Fruit fly (Drosophila melanogaster): ENCODE results near the gene CG9109.

The CG9109 gene

DNA sequence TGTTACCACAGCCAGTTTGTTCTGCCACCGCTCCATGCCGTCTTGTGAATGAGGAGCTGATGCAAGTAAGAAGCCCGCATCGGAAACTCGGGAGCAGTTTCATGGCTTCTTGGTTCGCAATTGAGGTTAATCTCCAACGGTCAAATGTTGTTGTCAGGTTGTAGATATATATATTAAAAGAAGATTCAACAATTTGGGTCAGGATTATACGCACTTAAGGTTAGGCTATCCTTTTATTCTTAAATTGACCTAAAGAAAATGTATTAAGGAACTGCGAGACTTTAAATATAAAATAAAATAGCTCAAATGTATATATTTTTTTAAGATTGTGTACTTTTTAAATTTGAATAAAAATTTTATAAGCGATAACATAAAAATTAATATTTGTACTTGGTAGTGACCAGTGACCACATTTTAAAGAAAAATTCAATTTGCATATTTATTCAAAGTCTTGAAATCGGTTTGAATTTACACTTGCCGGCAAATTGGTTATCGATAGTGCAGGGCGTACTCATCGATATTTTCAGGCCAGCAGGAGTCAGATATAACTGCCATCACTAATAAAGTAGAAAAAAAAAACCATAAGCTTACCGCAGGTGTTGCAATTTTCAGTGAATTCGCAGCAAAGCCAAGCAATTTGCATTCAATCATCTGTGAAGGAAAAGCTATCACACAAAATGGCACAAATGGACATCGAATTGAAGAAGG lies 34.5 kb upstream of the CG9109 start, which contains the start of the genes CG9150 and Pfdn1:
Gene CG9150 (minus strand): TSS at position 51 of the 708 bp plus-strand sequence.
Gene Pfdn1 (plus strand): TSS at position 536 of the 708 bp plus-strand sequence.
- no peak for TF ChIP-seq CG17801 (GFP tag; optimal IDR thresholded peaks at IDR 0.05; ENCODE audit: partially characterized antibody)

DNA sequence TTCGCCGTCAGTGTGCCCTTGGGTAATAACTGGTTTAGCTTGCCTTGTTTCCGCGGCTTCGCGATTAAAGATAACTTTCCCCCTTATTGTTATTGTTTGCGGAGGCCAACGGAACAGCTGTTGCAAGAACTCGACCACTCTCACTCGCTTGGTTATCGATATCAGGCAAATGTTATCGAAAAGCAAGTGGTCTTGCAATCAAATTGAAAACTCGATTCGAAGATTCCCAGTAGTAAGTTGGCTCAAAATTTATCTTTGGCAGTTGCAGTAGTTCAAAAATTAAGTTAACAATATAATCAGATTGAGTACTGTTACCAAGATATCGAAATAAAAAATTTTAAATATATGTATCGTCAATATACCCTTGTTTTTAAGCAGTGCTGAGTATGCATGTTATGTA lies 31.6 kb upstream of the CG9109 start, which contains the start of the genes Fbw5 and CG9147:
Gene Fbw5 (minus strand): TSS at position 131 of the 400 bp plus-strand sequence.
Gene CG9147 (plus strand): TSS at position 175 of the 400 bp plus-strand sequence.
- peak; percentile 99 for TF ChIP-seq CG17801 (GFP tag; optimal IDR thresholded peaks at IDR 0.05; ENCODE audit: partially characterized antibody)

DNA sequence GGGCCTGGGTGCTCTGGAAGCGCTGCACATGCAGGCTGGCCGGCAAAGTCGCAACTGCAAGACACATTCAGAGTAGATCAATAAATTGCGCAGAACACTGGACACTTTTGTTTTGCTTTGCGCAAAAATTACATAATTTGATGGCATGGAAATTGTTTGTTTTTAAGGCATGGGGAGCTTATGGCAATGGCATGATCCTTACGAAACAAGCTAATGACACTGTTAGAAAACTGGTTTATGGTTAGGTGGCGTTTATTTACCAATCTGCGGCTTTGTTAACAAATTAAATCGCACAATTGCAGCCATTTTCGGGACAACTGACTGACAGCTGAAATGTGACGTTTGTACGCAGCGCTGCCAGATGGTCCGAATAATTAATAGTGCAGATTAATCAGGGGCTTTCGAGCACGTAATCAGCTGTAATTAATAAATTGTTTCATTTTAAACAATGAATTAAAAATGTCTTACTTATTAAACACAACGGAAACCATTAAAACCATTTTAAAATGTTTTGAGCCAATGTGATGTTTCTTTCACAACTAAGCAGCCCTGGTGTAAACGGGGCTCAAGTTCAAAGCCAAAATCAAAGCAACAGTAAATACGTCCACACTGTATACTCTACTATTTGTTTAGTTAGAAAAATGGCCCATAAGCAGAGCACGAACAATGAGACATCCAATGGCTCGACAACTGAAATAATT lies 28.3 kb upstream of the CG9109 start, which contains the start of the genes ND-51 and CG13994:
Gene ND-51 (minus strand): TSS at position 376 of the 701 bp plus-strand sequence.
Gene CG13994 (plus strand): TSS at position 608 of the 701 bp plus-strand sequence.
- TF ChIP-seq CG17801 (GFP tag; optimal IDR thresholded peaks at IDR 0.05; ENCODE audit: partially characterized antibody), result peak; percentile 83

DNA sequence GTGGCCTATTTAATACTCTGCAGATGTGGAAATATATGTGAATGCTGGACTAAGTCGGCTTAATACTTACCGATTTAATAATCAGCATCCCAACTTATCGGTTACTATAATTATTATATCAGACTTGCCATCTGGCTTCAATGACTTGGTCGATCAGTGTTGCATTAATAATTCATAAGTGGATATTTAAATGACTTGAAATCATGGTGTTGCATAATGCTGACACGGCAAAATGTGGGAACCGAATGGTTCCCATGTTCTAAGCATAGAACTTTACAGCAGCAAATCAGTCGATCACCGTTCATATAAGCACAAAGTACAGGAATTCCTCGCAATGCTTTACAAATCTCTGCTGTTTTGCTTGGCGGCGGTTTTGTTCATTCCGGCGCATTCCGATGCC lies 26.0 kb upstream of the CG9109 start, which contains the start of gene CG34180:
Gene CG34180 (plus strand): TSS at position 301 of the 400 bp plus-strand sequence.
- TF ChIP-seq CG17801 (GFP tag; optimal IDR thresholded peaks at IDR 0.05; ENCODE audit: partially characterized antibody), result no peak

DNA sequence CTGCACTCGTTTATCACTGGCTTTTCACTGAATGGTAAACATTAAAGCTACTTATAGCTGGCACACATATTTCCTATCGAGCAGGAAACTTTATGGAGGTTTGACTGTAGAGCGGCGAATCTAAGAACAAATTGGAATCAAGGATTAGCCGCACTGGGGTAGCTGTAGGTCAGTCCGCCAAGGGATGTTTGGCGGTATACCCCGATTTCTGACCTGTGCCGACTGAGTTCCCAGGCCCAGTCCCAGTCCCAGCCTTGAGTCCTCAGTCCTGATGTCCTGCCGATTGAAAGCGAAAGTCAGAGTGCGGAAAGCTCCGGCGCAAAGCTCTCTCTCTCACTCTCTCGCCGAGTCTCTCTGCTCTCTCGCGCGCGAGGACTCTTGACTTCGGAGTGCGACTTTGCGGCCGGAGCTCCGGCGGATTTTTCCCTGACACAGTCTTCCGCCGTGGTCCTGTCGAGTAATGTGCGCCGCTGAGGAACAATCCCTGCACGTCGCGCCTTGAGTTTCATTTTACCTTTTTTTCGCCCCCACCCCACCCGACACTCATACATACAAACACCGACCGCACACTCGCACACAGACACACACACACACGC lies 19.7 kb upstream of the CG9109 start, which contains the start of gene CG13995:
Gene CG13995 (plus strand): TSS at position 429 of the 596 bp plus-strand sequence.
- TF ChIP-seq CG17801 (GFP tag; optimal IDR thresholded peaks at IDR 0.05; ENCODE audit: partially characterized antibody), result no peak

DNA sequence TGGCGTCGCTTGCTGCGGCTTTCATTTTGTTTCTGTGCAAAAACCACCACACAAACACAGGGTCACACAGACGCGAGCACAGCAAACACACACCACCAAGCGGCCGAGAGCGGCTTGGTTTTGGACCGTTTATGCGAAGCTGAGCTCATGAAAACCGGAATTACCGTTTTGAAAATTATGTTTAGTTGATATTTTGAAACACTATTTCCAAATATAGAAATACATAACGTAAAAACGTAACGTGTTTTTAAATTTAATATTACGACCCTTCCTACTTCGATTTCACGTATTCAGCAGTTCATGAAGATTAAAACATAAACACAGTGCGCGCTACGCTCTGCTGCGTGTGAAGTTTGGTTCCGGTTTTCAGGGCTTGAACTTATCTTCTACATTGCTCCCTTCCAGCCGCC lies 17.0 kb upstream of the CG9109 start:
- peak; percentile 96 for TF ChIP-seq CG17801 (GFP tag; optimal IDR thresholded peaks at IDR 0.05; ENCODE audit: partially characterized antibody)

DNA sequence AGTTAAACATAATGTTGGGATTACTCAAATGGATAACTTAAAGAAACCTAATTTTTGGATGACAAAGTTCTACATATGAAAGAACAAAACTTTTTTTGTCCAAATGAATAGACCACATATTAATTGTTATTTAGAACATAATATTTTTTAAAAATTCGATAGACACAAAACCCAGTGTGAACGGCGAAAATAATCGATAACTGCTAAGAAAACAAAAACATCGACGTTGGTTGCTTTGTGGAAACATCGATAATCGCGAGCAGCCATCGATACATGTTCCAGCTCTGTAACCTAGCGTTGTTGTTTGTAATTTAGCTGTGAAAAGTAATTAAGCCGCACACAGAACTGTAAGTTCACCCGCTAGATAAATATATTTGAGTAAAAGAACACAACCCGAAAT lies 16.4 kb upstream of the CG9109 start, which contains the start of gene CG9135:
Gene CG9135 (plus strand): TSS at position 226 of the 400 bp plus-strand sequence.
- no peak for TF ChIP-seq CG17801 (GFP tag; optimal IDR thresholded peaks at IDR 0.05; ENCODE audit: partially characterized antibody)

DNA sequence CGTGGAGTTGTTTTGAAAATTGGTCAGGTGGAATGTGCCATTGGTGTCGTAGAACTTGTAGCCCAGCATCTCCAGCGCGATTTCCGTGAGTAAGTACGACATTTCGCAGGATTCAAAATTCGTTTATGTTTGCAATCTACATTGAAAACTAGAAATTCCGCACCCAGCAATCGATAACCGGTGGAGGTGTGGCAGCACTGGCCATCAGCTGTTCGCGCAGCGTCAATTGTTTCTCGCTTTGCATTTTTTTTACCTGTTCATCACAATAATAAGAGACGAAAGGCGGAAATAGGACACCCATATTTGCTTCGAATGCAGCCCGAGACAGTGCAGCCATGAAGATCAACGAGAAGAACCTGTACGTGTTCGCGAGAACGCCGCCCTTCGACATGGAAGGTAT lies 14.3 kb upstream of the CG9109 start, which contains the start of the genes CG34179 and slmo:
Gene CG34179 (minus strand): TSS at position 165 of the 400 bp plus-strand sequence.
Gene slmo (minus strand): TSS at position 165 of the 400 bp plus-strand sequence.
- no peak for TF ChIP-seq CG17801 (GFP tag; optimal IDR thresholded peaks at IDR 0.05; ENCODE audit: partially characterized antibody)

DNA sequence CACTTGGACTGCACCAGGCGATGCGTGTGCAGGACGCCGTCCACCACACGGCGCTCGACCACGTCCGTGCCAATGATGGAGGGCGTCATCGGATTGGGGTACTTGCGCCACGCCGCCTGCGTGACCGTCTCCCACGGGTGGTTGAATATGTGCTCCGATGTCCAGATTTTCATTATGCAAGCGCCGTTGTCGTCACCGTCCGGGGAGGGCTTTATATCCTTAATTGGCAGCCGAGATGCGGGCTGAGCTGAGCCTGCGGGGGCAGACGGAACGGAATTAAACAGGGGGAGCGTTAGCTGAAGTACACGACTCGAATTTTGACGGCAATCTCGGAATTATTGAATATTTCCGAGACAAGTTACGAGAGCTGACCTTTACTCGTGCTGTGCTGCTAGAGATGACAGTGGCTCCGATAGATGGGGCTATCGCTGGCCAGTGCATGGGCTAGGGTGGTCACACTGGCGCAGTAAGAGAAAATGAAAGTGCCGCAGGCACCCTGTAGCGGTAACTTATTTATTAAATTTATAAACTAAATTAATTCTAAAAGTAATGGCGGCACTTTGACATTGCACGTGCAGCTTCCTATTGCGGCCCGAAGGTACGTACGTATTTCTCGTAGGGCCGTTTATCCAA lies 13.4 kb upstream of the CG9109 start, which contains the start of gene IPIP:
Gene IPIP (plus strand): TSS at position 475 of the 633 bp plus-strand sequence.
- TF ChIP-seq CG17801 (GFP tag; optimal IDR thresholded peaks at IDR 0.05; ENCODE audit: partially characterized antibody), result peak; percentile 75

DNA sequence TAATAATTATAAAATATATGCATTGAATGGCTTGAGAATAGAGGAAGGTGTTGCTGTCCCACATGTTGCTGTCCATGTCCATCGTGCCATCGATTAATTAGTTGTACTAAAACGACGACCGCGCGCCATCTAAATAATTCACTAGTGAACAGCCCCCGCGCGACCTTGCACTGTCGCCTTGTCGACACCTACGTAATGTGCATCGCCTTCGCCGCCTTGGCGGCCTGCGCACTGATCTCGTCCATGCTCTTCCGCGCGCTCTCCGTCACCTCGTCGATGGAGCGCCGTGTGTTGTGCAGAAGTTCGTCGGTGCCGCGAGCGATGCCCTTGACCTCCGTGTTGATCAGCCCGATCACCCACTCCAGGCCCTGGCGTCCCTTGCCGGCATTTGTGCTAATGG lies 12.6 kb upstream of the CG9109 start:
- no peak for TF ChIP-seq CG17801 (GFP tag; optimal IDR thresholded peaks at IDR 0.05; ENCODE audit: partially characterized antibody)

DNA sequence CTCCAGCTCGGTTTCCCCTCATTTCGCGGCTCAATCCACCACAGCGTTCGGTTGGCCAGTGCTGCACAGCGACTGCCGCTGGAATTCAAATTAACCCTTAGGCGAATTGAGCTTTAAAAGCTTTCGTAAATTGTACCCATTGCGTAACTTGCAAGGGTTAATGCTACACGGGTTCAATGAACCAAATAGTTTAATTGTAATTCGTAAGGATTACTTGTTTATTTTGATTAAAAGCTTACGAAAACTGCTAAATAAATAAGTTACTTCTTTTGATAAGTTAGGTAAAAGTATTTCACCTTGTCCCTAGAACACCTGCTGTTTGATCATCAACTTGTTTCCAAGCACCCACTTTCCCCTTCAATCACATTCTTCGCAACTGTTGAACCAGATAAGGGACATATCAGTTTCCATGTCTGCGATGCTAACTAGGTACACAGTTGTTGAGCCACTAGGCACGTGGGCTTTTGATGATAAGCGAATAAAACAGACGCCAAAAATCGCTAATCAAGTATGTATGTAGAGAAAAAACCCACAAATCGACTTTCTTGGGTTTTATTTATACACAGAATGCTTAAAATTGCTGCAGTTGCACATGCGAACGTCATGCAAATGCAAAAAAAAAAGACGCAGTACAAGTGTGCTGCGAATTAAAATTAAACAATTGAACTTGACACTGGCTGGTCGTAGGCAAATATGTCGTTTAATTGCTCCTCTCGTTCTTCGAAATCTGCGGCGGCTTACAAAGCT lies 11.9 kb upstream of the CG9109 start, which contains the start of gene Pfas:
Gene Pfas (minus strand): TSS at position 79 of the 747 bp plus-strand sequence.
- TF ChIP-seq CG17801 (GFP tag; optimal IDR thresholded peaks at IDR 0.05; ENCODE audit: partially characterized antibody), result peak; percentile 67

DNA sequence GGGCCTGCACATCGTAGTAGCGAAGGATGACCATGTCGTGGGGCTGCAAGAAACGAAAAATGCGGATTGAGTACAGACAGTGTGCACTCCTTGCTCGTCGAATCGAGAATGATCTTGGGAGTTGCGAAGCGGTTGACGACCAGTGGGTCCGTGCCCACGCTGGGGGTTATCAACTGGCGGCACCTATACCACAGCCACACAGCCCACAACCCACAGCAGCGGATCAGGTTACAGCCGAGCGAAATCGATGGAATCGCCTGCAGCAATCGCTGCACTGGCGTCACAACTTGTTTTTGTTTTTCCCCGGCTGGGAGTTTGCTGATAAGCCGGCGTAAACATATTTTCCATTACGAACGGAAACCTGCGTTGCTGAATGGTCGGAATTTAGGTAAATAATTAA lies 11.3 kb upstream of the CG9109 start:
- TF ChIP-seq CG17801 (GFP tag; optimal IDR thresholded peaks at IDR 0.05; ENCODE audit: partially characterized antibody), result no peak

DNA sequence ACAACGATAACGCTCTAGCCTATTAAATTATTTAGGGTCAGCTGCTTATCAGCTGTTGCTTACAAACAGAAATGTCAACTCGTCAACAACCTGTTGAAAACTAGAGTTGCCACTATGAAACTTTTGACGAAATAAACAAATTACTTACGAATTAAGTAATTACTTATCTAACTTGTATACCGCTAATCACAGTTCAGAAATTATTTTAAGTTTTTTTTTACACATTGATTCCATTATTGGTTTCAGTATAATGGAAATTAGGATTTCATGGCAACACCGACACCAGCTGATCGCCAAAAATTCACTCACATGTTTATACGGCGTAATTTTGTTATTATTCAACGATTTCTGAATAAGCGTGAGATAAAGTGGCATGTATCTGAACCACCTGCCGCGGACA lies 3.6 kb upstream of the CG9109 start, which contains the start of the genes CG9117 and CG31643:
Gene CG9117 (minus strand): TSS at position 73 of the 400 bp plus-strand sequence.
Gene CG31643 (plus strand): TSS at position 288 of the 400 bp plus-strand sequence.
- TF ChIP-seq CG17801 (GFP tag; optimal IDR thresholded peaks at IDR 0.05; ENCODE audit: partially characterized antibody), result peak; percentile 70

Measured in ovary, adult (tissue).